Worm (Caenorhabditis elegans) whole organism, L4 larva: ENCODE results near the gene yif-1.

Experiments
- R02D3.7 ChIP-seq: fragments of 150-350 bp; sonication (generic microtip); optimal IDR thresholded peaks from 3 replicates; lab custom pipeline; 2014; ENCODE audit warnings: missing biosample characterization, missing genetic modification characterization
- T20F7.1 ChIP-seq: fragments of 200-800 bp; sonication (Bioruptor generic); optimal IDR thresholded peaks from 2 replicates; lab custom pipeline; 2018; ENCODE audit warnings: mild to moderate bottlenecking, missing genetic modification characterization, missing compliant biosample characterization
- ces-1 ChIP-seq: fragments of 150-350 bp; sonication (generic microtip); optimal IDR thresholded peaks from 4 replicates; lab custom pipeline; 2014; ENCODE audit warnings: missing biosample characterization, missing genetic modification reagents, missing genetic modification characterization
- dmd-8 ChIP-seq: fragments of 200-800 bp; sonication (Bioruptor generic); IDR thresholded peaks from 2 replicates; pipeline ENCODE4 v1.3.6; 2022; ENCODE audit warnings: missing genetic modification characterization, missing compliant biosample characterization
- dpl-1 ChIP-seq: fragments of 150-350 bp; optimal IDR thresholded peaks from 2 replicates; lab custom pipeline; 2014; ENCODE audit warnings: missing biosample characterization, missing genetic modification reagents, missing genetic modification characterization
- egl-27 ChIP-seq: sonication (generic microtip); optimal IDR thresholded peaks from 3 replicates; lab custom pipeline; 2017; ENCODE audit warnings: missing biosample characterization, missing genetic modification reagents, missing genetic modification characterization
- fkh-10 ChIP-seq: fragments of 150-350 bp; optimal IDR thresholded peaks from 2 replicates; lab custom pipeline; 2014; ENCODE audit warnings: missing biosample characterization, missing genetic modification reagents, missing genetic modification characterization
- hlh-30 ChIP-seq: sonication (generic microtip); optimal IDR thresholded peaks from 2 replicates; lab custom pipeline; 2017; ENCODE audit warnings: antibody characterized with exemption, mild to moderate bottlenecking, missing genetic modification characterization, missing compliant biosample characterization; ENCODE audit not compliant: insufficient read depth
- madf-5 ChIP-seq, 2 experiments: fragments of 200-800 bp; sonication (Bioruptor generic); IDR thresholded peaks; 2 replicates each; pipeline ENCODE4 v1.3.6; 2022; ENCODE audit warnings: missing compliant biosample characterization in 2 of 2, missing genetic modification characterization in 2 of 2
- nhr-11 ChIP-seq: fragments of 150-350 bp; optimal IDR thresholded peaks from 2 replicates; lab custom pipeline; 2014; ENCODE audit warnings: missing biosample characterization, missing genetic modification characterization
- nhr-76 ChIP-seq: fragments of 150-350 bp; optimal IDR thresholded peaks from 2 replicates; lab custom pipeline; 2014; ENCODE audit warnings: missing biosample characterization, missing genetic modification characterization
- set-16 ChIP-seq: fragments of 200-800 bp; sonication (Bioruptor generic); IDR thresholded peaks from 2 replicates; pipeline ENCODE4 v1.3.6; 2022; ENCODE audit warnings: missing genetic modification reagents, missing genetic modification characterization, missing compliant biosample characterization
- unc-130 ChIP-seq: sonication (generic microtip); optimal IDR thresholded peaks from 2 replicates; lab custom pipeline; 2016; ENCODE audit warnings: missing genetic modification reagents, missing genetic modification characterization, missing compliant biosample characterization

- TF ChIP-seq dmd-8 (GFP tag; lab: Robert Waterston, UW) (no peak), egl-27 (tag; lab: Kevin White, UChicago) (no peak), fkh-10 (GFP tag; lab: Kevin White, UChicago) (no peak), nhr-76 (tag; lab: Kevin White, UChicago) (no peak), set-16 (GFP tag; lab: Robert Waterston, UW) (peak; percentile 46), nhr-11 (tag; lab: Kevin White, UChicago) (no peak), ces-1 (GFP tag; lab: Kevin White, UChicago) (no peak), dpl-1 (GFP tag; lab: Kevin White, UChicago) (peak; percentile 30), R02D3.7 (tag; lab: Kevin White, UChicago) (no peak), T20F7.1 (no peak), hlh-30 (tag; lab: Kevin White, UChicago) (peak; percentile 80), unc-130 (GFP tag; lab: Kevin White, UChicago) (no peak), madf-5 (GFP tag; IDR thresholded peaks at IDR 0.05; lab: Robert Waterston, UW) (no peak)
Observed at ce11 chrV:10039837-10040236, 14.9 kb downstream of the yif-1 start.
